Worm (Caenorhabditis elegans) whole organism, L4 larva: Measurements from ENCODE around the gene ttb-1.
A peak's percentile ranks its signal among the peaks of the same experiment; 100 is the strongest.

Source experiments
- R02D3.7 ChIP-seq: fragments of 150-350 bp; sonication (generic microtip); optimal IDR thresholded peaks from 3 replicates; lab custom pipeline; 2014; ENCODE audit warnings: missing biosample characterization, missing genetic modification characterization
- ceh-82 ChIP-seq: sonication (generic microtip); optimal IDR thresholded peaks from 2 replicates; lab custom pipeline; 2017; ENCODE audit warnings: missing biosample characterization, missing genetic modification characterization
- cey-2 ChIP-seq: sonication (generic microtip); optimal IDR thresholded peaks from 3 replicates; lab custom pipeline; 2017; ENCODE audit warnings: missing genetic modification characterization, mild to moderate bottlenecking, missing compliant biosample characterization, antibody characterized with exemption, borderline replicate concordance; ENCODE audit not compliant: insufficient read depth
- daf-12 ChIP-seq: fragments of 150-350 bp; optimal IDR thresholded peaks from 2 replicates; lab custom pipeline; 2014; ENCODE audit warnings: missing biosample characterization, missing genetic modification reagents, missing genetic modification characterization
- lir-3 ChIP-seq: sonication (generic microtip); optimal IDR thresholded peaks from 2 replicates; lab custom pipeline; 2016; ENCODE audit warnings: mild to moderate bottlenecking, missing genetic modification characterization, missing compliant biosample characterization
- mep-1 ChIP-seq: fragments of 150-350 bp; sonication (generic microtip); optimal IDR thresholded peaks from 3 replicates; lab custom pipeline; 2014; ENCODE audit warnings: missing biosample characterization, missing genetic modification characterization
- nhr-10 ChIP-seq: fragments of 150-350 bp; optimal IDR thresholded peaks from 2 replicates; lab custom pipeline; 2014; ENCODE audit warnings: missing biosample characterization, missing genetic modification characterization
- nhr-237 ChIP-seq: sonication (generic microtip); optimal IDR thresholded peaks from 2 replicates; lab custom pipeline; 2017; ENCODE audit warnings: missing biosample characterization, missing genetic modification characterization
- sdz-12 ChIP-seq: fragments of 200-800 bp; sonication (Bioruptor generic); optimal IDR thresholded peaks from 2 replicates; lab custom pipeline; 2018; ENCODE audit warnings: mild to moderate bottlenecking, missing genetic modification characterization, missing compliant biosample characterization

- TF ChIP-seq R02D3.7 (no peak), daf-12 (tag; lab: Kevin White, UChicago) (no peak), sdz-12 (no peak), ceh-82 (tag; lab: Kevin White, UChicago) (no peak), lir-3 (tag; lab: Kevin White, UChicago) (no peak), nhr-10 (tag; lab: Kevin White, UChicago) (no peak), mep-1 (tag; lab: Kevin White, UChicago) (peak; percentile 59), nhr-237 (tag; lab: Kevin White, UChicago) (no peak), cey-2 (tag; lab: Kevin White, UChicago) (no peak)
Measured at ce11 chrV:176870-177467, 20.4 kb downstream of the ttb-1 start, which contains the start of gene cul-3.
